Worm (Caenorhabditis elegans): ENCODE measurements around the gene col-87.

ce11 chrII:14053141-14053540, 41.3 kb downstream of the col-87 start:
- TF ChIP-seq unc-42 (tag; optimal IDR thresholded peaks at IDR 0.05) = no peak
- TF ChIP-seq ama-1 (optimal IDR thresholded peaks at IDR 0.05) = no peak
- no peak for TF ChIP-seq ahr-1 (tag; optimal IDR thresholded peaks at IDR 0.05)
- no peak for TF ChIP-seq nhr-11 (tag; optimal IDR thresholded peaks at IDR 0.05)
- TF ChIP-seq ceh-45 (GFP tag; IDR thresholded peaks at IDR 0.05) = no peak
- no peak for TF ChIP-seq lin-11 (tag; optimal IDR thresholded peaks at IDR 0.05)
